Worm (Caenorhabditis elegans) whole organism, late embryonic: ENCODE results near the gene msp-76.

Experiments used
- dmd-4 ChIP-seq: sonication (generic microtip); optimal IDR thresholded peaks from 2 replicates; lab custom pipeline; 2016; ENCODE audit warnings: borderline replicate concordance, missing genetic modification characterization, missing compliant biosample characterization
- fkh-10 ChIP-seq: fragments of 150-350 bp; optimal IDR thresholded peaks from 2 replicates; lab custom pipeline; 2014; ENCODE audit warnings: missing biosample characterization, missing genetic modification reagents, missing genetic modification characterization

- TF ChIP-seq fkh-10 (GFP tag; lab: Kevin White, UChicago), result no peak
- no peak for TF ChIP-seq dmd-4
Observed at ce11 chrIV:9647789-9648361, 40.9 kb upstream of the msp-76 start, which contains the start of gene amph-1.
